Worm (Caenorhabditis elegans) whole organism, early embryonic: ENCODE data around the gene sucl-2.

Source experiments
- aly-1 ChIP-seq: sonication (generic microtip); optimal IDR thresholded peaks from 2 replicates; lab custom pipeline; 2016; ENCODE audit warnings: missing genetic modification characterization, missing compliant biosample characterization
- ama-1 ChIP-seq: fragments of 150-350 bp; optimal IDR thresholded peaks from 2 replicates; lab custom pipeline; 2014
- ceh-13 ChIP-seq: fragments of 200-800 bp; sonication (Bioruptor generic); optimal IDR thresholded peaks from 2 replicates; lab custom pipeline; 2018; ENCODE audit warnings: mild to moderate bottlenecking, missing genetic modification characterization, missing compliant biosample characterization
- ets-7 ChIP-seq: sonication (generic microtip); optimal IDR thresholded peaks from 2 replicates; lab custom pipeline; 2016; ENCODE audit warnings: missing genotype, missing genetic modification characterization, missing compliant biosample characterization
- flt-1 ChIP-seq: fragments of 200-800 bp; sonication (Bioruptor generic); IDR thresholded peaks from 2 replicates; pipeline ENCODE4 v1.3.6; 2022; ENCODE audit warnings: missing genetic modification characterization, missing compliant biosample characterization
- hmbx-1 ChIP-seq: sonication (generic microtip); optimal IDR thresholded peaks from 2 replicates; lab custom pipeline; 2016; ENCODE audit warnings: mild to moderate bottlenecking, missing genetic modification characterization, missing compliant biosample characterization
- hmg-4 ChIP-seq: fragments of 200-800 bp; sonication (Bioruptor generic); optimal IDR thresholded peaks from 2 replicates; lab custom pipeline; 2018; ENCODE audit warnings: mild to moderate bottlenecking, missing genetic modification characterization, missing compliant biosample characterization
- hnd-1 ChIP-seq: sonication (generic microtip); optimal IDR thresholded peaks from 2 replicates; lab custom pipeline; 2016; ENCODE audit warnings: missing genetic modification characterization, missing compliant biosample characterization
- scrt-1 ChIP-seq: fragments of 200-800 bp; sonication (Bioruptor generic); IDR thresholded peaks from 2 replicates; pipeline ENCODE4 v1.3.6; 2022; ENCODE audit warnings: missing genetic modification characterization, missing compliant biosample characterization
- sea-1 ChIP-seq: fragments of 200-800 bp; sonication (Bioruptor generic); conservative IDR thresholded peaks from 2 replicates; pipeline ENCODE4 v1.3.6; 2022; ENCODE audit warnings: missing genetic modification characterization, missing compliant biosample characterization
- tra-4 ChIP-seq: sonication (generic microtip); optimal IDR thresholded peaks from 2 replicates; lab custom pipeline; 2017; ENCODE audit warnings: missing genetic modification characterization, missing compliant biosample characterization

DNA sequence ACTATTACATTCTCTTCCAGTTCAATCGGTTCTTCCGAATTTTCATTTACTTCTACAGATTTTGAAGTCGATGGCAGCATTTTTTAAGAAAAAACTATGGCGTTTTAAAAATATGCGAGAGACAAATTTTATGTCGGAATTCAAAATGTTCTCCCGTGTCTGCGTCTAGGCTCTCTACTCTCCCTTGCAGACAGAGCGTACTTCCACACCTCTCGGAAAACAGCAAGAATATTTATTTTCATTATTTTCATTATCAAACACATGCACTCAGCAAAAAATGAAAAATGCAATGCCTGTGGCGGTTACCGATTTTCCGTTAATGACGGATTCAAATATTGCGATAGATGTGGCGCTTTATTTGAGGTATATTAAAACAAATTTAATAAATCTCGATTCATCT, 5.7 kb downstream of the sucl-2 start, which contains the start of the genes ztf-18 and F23H11.2:
- no peak for TF ChIP-seq ama-1 (lab: Kevin White, UChicago)
- no peak for TF ChIP-seq ets-7 (tag; lab: Kevin White, UChicago)
- TF ChIP-seq sea-1, result no peak
- TF ChIP-seq scrt-1 (GFP tag; lab: Robert Waterston, UW), result no peak
- no peak for TF ChIP-seq hnd-1 (tag; lab: Kevin White, UChicago)
- no peak for TF ChIP-seq hmbx-1 (tag; lab: Kevin White, UChicago)
- no peak for TF ChIP-seq ceh-13 (GFP tag; lab: Kevin White, UChicago)
- no peak for TF ChIP-seq hmg-4 (GFP tag; lab: Kevin White, UChicago)
- TF ChIP-seq flt-1, result no peak
- TF ChIP-seq aly-1 (tag; lab: Kevin White, UChicago), result no peak
- no peak for TF ChIP-seq tra-4 (tag; lab: Kevin White, UChicago)
